Fruit fly (Drosophila melanogaster): ENCODE results near the gene yellow-c.

The yellow-c gene

DNA sequence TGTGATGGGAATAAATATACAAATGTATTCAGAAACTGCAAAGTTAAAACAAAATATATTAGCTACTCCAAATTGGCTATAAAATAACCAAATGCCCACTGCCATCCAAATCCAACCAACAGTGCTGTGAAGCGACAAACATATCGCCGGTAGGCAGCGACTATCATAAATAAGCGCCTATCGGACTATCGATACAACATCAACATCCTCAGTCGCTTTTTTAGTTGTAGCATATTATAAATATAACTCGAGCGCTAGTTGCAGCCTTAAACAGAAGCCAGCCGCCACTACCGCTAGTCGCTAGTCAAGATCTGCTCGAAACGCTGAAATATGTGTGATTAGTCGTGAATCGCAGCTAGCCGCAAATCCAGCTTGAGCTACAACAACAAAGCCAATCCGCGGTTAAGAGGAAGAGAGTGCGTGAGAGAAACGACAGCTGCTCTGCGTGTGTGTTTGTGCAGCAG, 4.1 kb downstream of the yellow-c start (continued):
- TF ChIP-seq pnt (GFP tag; optimal IDR thresholded peaks at IDR 0.05) (no peak), trh (GFP tag; optimal IDR thresholded peaks at IDR 0.05) (no peak), CG1529 (GFP tag; optimal IDR thresholded peaks at IDR 0.05) (no peak), p53 (GFP tag; optimal IDR thresholded peaks at IDR 0.05) (no peak), corto (GFP tag; optimal IDR thresholded peaks at IDR 0.05) (no peak), CG30431 (GFP tag; optimal IDR thresholded peaks at IDR 0.05) (no peak), HLH4C (GFP tag; IDR thresholded peaks at IDR 0.05; ENCODE audit: partially characterized antibody) (peak; percentile 84), dan (GFP tag; IDR thresholded peaks at IDR 0.05) (no peak), CG1602 (GFP tag; optimal IDR thresholded peaks at IDR 0.05) (no peak), CG3065 (GFP tag; optimal IDR thresholded peaks at IDR 0.05) (peak; percentile 1), CG17361 (GFP tag; IDR thresholded peaks at IDR 0.05) (no peak; the same call in 2 of the 3 replicates), sima (GFP tag; optimal IDR thresholded peaks at IDR 0.05) (no peak), wek (GFP tag; optimal IDR thresholded peaks at IDR 0.05) (no peak), CG11093 (GFP tag; IDR thresholded peaks at IDR 0.05) (no peak), nmo (GFP tag; optimal IDR thresholded peaks at IDR 0.05) (peak; percentile 41), usp (GFP tag; optimal IDR thresholded peaks at IDR 0.05) (no peak), CG10321 (GFP tag; IDR thresholded peaks at IDR 0.05) (no peak), HLH54F (GFP tag; optimal IDR thresholded peaks at IDR 0.05) (peak; percentile 23), toy (GFP tag; IDR thresholded peaks at IDR 0.05) (no peak), Ets65A (GFP tag) (peak; percentile 86), ems (GFP tag; optimal IDR thresholded peaks at IDR 0.05) (no peak), NC2β (GFP tag; optimal IDR thresholded peaks at IDR 0.05) (peak; percentile 13), CG2875 (GFP tag; optimal IDR thresholded peaks at IDR 0.05) (no peak), H15 (GFP tag; IDR thresholded peaks at IDR 0.05) (no peak), CG11504 (tag; optimal IDR thresholded peaks at IDR 0.05) (no peak), CTCF (GFP tag; optimal IDR thresholded peaks at IDR 0.05) (no peak), CG11398 (GFP tag; optimal IDR thresholded peaks at IDR 0.05) (no peak), NfI (GFP tag; optimal IDR thresholded peaks at IDR 0.05) (no peak), Doc3 (GFP tag; IDR thresholded peaks at IDR 0.05; ENCODE audit: partially characterized antibody) (peak; percentile 74), CG11456 (GFP tag; IDR thresholded peaks at IDR 0.05) (no peak; the same call in none of the 3 replicates), gsb (GFP tag; IDR thresholded peaks at IDR 0.05) (no peak), CG11085 (GFP tag; IDR thresholded peaks at IDR 0.05) (peak; percentile 52; the same call in 1 of the 2 replicates), CG3407 (GFP tag; optimal IDR thresholded peaks at IDR 0.05) (no peak), ewg (GFP tag; optimal IDR thresholded peaks at IDR 0.05) (no peak), CG2116 (GFP tag; optimal IDR thresholded peaks at IDR 0.05) (peak; percentile 38), CG5180 (GFP tag; optimal IDR thresholded peaks at IDR 0.05) (no peak), CG12219 (GFP tag; optimal IDR thresholded peaks at IDR 0.05) (no peak), CG2889 (GFP tag; IDR thresholded peaks at IDR 0.05) (no peak), PHDP (tag; optimal IDR thresholded peaks at IDR 0.05) (no peak), trem (tag; optimal IDR thresholded peaks at IDR 0.05) (peak; percentile 58), CG12155 (GFP tag; optimal IDR thresholded peaks at IDR 0.05) (peak; percentile 26), Med (GFP tag) (peak; percentile 93), insv (GFP tag; optimal IDR thresholded peaks at IDR 0.05) (no peak), CG15601 (tag; optimal IDR thresholded peaks at IDR 0.05) (peak; percentile 32), da (GFP tag; optimal IDR thresholded peaks at IDR 0.05) (no peak), Camta (GFP tag; optimal IDR thresholded peaks at IDR 0.05) (peak; percentile 15), nom (GFP tag; optimal IDR thresholded peaks at IDR 0.05) (no peak), crc (GFP tag; optimal IDR thresholded peaks at IDR 0.05) (no peak), BEAF-32 (GFP tag; optimal IDR thresholded peaks at IDR 0.05) (peak; percentile 87), kah (GFP tag; optimal IDR thresholded peaks at IDR 0.05) (no peak), danr (GFP tag; IDR thresholded peaks at IDR 0.05) (no peak), CG12071 (GFP tag; optimal IDR thresholded peaks at IDR 0.05) (no peak)

Measured in whole organism, embryonic.